Worm (Caenorhabditis elegans) whole organism, midembryonic: Measurements from ENCODE around the gene nas-33.

Source experiments
- T22C8.4 ChIP-seq: fragments of 200-800 bp; sonication (Bioruptor generic); IDR thresholded peaks from 2 replicates; pipeline ENCODE4 v1.3.6; 2022; ENCODE audit warnings: missing genetic modification characterization, missing compliant biosample characterization
- cog-1 ChIP-seq: sonication (generic microtip); optimal IDR thresholded peaks from 2 replicates; lab custom pipeline; 2016; ENCODE audit warnings: missing genetic modification characterization, missing compliant biosample characterization
- flt-1 ChIP-seq: fragments of 200-800 bp; sonication (Bioruptor generic); IDR thresholded peaks from 2 replicates; pipeline ENCODE4 v1.3.6; 2022; ENCODE audit warnings: missing genetic modification characterization, missing compliant biosample characterization
- klf-2 ChIP-seq: fragments of 200-800 bp; sonication (Bioruptor generic); conservative IDR thresholded peaks from 2 replicates; pipeline ENCODE4 v1.3.6; 2022; ENCODE audit warnings: missing genetic modification reagents, missing genetic modification characterization, missing compliant biosample characterization
- med-1 ChIP-seq: sonication (generic microtip); optimal IDR thresholded peaks from 2 replicates; lab custom pipeline; 2017; ENCODE audit warnings: missing genetic modification characterization, mild to moderate bottlenecking, missing compliant biosample characterization, antibody characterized with exemption, missing genetic modification reagents; ENCODE audit not compliant: insufficient read depth
- ref-1 ChIP-seq: fragments of 200-800 bp; sonication (Bioruptor generic); conservative IDR thresholded peaks from 2 replicates; pipeline ENCODE4 v1.3.6; 2022; ENCODE audit warnings: missing genetic modification reagents, missing genetic modification characterization, missing compliant biosample characterization
- tab-1 ChIP-seq: fragments of 200-800 bp; sonication (Bioruptor generic); IDR thresholded peaks from 2 replicates; pipeline ENCODE4 v1.3.6; 2022; ENCODE audit warnings: missing genetic modification characterization, missing compliant biosample characterization
- ztf-23 ChIP-seq: fragments of 200-800 bp; sonication (Bioruptor generic); IDR thresholded peaks from 2 replicates; pipeline ENCODE4 v1.3.6; 2022; ENCODE audit warnings: missing genetic modification reagents, missing genetic modification characterization, missing compliant biosample characterization
- ztf-29 ChIP-seq: fragments of 200-800 bp; sonication (Bioruptor generic); IDR thresholded peaks from 2 replicates; pipeline ENCODE4 v1.3.6; 2022; ENCODE audit warnings: missing genetic modification reagents, missing genetic modification characterization, missing compliant biosample characterization

DNA sequence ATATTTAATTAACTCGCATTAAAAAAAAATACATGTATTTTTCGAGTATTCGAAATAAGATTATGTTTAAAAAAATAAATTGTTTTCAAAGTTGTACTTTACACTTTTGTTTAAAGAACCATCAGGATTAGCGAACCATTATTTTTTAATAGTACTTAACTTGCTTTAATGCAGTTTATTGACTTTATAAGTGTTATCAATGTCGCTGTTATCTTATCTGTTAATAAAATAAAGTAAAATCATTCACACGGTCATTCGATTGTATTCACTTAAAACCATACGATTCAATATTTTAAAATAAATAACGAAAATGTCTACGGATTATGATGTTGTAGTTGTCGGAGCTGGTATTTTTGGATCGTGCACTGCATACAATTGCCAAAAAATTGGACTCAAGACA is 21.5 kb upstream of the nas-33 start, which contains the start of gene C15B12.1:
- TF ChIP-seq T22C8.4 (no peak), klf-2 (GFP tag; lab: Robert Waterston, UW) (no peak), cog-1 (tag; lab: Kevin White, UChicago) (no peak), ref-1 (GFP tag; lab: Robert Waterston, UW) (no peak), tab-1 (GFP tag; lab: Robert Waterston, UW) (no peak), flt-1 (GFP tag; lab: Robert Waterston, UW) (no peak), med-1 (no peak), ztf-29 (GFP tag; lab: Robert Waterston, UW) (no peak), ztf-23 (no peak)
